Worm (Caenorhabditis elegans): Measurements from ENCODE around the gene K01G5.8.

The K01G5.8 gene

ce11 chrIII:10738081-10738480 is 2.5 kb downstream of the K01G5.8 start:
- no peak for TF ChIP-seq sem-2 (GFP tag; optimal IDR thresholded peaks at IDR 0.05)
- no peak for TF ChIP-seq ceh-39 (tag; optimal IDR thresholded peaks at IDR 0.05)
- TF ChIP-seq ztf-11 (tag; optimal IDR thresholded peaks at IDR 0.05) = no peak
- no peak for TF ChIP-seq unc-39 (tag; optimal IDR thresholded peaks at IDR 0.05)
- TF ChIP-seq ces-1 (GFP tag; optimal IDR thresholded peaks at IDR 0.05) = no peak
- no peak for TF ChIP-seq nhr-2 (tag; optimal IDR thresholded peaks at IDR 0.05)
- TF ChIP-seq lin-13 (tag; optimal IDR thresholded peaks at IDR 0.05) = no peak
- TF ChIP-seq elt-1 (tag; optimal IDR thresholded peaks at IDR 0.05; ENCODE audit: borderline replicate concordance, insufficient read depth) = no peak
- no peak for TF ChIP-seq unc-120 (tag; optimal IDR thresholded peaks at IDR 0.05; ENCODE audit: poor library complexity, severe bottlenecking)
- TF ChIP-seq blmp-1 (tag; optimal IDR thresholded peaks at IDR 0.05) = no peak
- TF ChIP-seq nhr-237 (tag; optimal IDR thresholded peaks at IDR 0.05) = no peak
- TF ChIP-seq ham-2 (GFP tag; optimal IDR thresholded peaks at IDR 0.05) = no peak
- TF ChIP-seq pha-4 (tag; optimal IDR thresholded peaks at IDR 0.05) = no peak
- TF ChIP-seq nhr-12 (tag; optimal IDR thresholded peaks at IDR 0.05) = no peak
- TF ChIP-seq nhr-76 (tag; optimal IDR thresholded peaks at IDR 0.05) = no peak
- TF ChIP-seq mls-2 (tag; optimal IDR thresholded peaks at IDR 0.05) = no peak
- no peak for TF ChIP-seq M03D4.4 (tag; optimal IDR thresholded peaks at IDR 0.05)
- no peak for TF ChIP-seq lin-32 (GFP tag; optimal IDR thresholded peaks at IDR 0.05)
- TF ChIP-seq ceh-43 (GFP tag; optimal IDR thresholded peaks at IDR 0.05) = no peak

- TF ChIP-seq nhr-12 (tag; optimal IDR thresholded peaks at IDR 0.05) (no peak), nhr-76 (tag; optimal IDR thresholded peaks at IDR 0.05) (no peak), ceh-83 (GFP tag; optimal IDR thresholded peaks at IDR 0.05) (no peak), mls-2 (tag; optimal IDR thresholded peaks at IDR 0.05) (no peak), sem-2 (GFP tag; optimal IDR thresholded peaks at IDR 0.05) (no peak), tbx-8 (GFP tag; optimal IDR thresholded peaks at IDR 0.05) (no peak), ztf-11 (tag; optimal IDR thresholded peaks at IDR 0.05) (no peak), pha-4 (tag; optimal IDR thresholded peaks at IDR 0.05) (no peak), blmp-1 (tag; optimal IDR thresholded peaks at IDR 0.05) (no peak), mep-1 (tag; optimal IDR thresholded peaks at IDR 0.05) (no peak), lsy-2 (tag; optimal IDR thresholded peaks at IDR 0.05) (no peak)
Observed at ce11 chrIII:10736322-10736985, 4.1 kb downstream of the K01G5.8 start.

ce11 chrIII:10734511-10735233 is 5.9 kb downstream of the K01G5.8 start:
- TF ChIP-seq mab-5 (tag; optimal IDR thresholded peaks at IDR 0.05) = no peak
- TF ChIP-seq unc-120 (tag; optimal IDR thresholded peaks at IDR 0.05; ENCODE audit: poor library complexity, severe bottlenecking) = no peak
- no peak for TF ChIP-seq lin-13 (tag; optimal IDR thresholded peaks at IDR 0.05)
- TF ChIP-seq sem-2 (GFP tag; optimal IDR thresholded peaks at IDR 0.05) = no peak
- no peak for TF ChIP-seq zip-8 (tag; optimal IDR thresholded peaks at IDR 0.05)
- TF ChIP-seq ces-1 (GFP tag; optimal IDR thresholded peaks at IDR 0.05) = no peak
- no peak for TF ChIP-seq ham-2 (GFP tag; optimal IDR thresholded peaks at IDR 0.05)
- TF ChIP-seq drap-1 (GFP tag; optimal IDR thresholded peaks at IDR 0.05) = no peak
- TF ChIP-seq mep-1 (tag; optimal IDR thresholded peaks at IDR 0.05) = no peak

- TF ChIP-seq elt-1 (tag; optimal IDR thresholded peaks at IDR 0.05; ENCODE audit: borderline replicate concordance, insufficient read depth) = no peak
- TF ChIP-seq nhr-28 (tag; optimal IDR thresholded peaks at IDR 0.05) = no peak
Observed at ce11 chrIII:10733300-10733699, 7.3 kb downstream of the K01G5.8 start.

ce11 chrIII:10730510-10730909 is 10.1 kb downstream of the K01G5.8 start, which contains the start of gene tat-3:
TSS of gene tat-3 (minus strand) at chrIII:10730705.
- TF ChIP-seq blmp-1 (tag; optimal IDR thresholded peaks at IDR 0.05) (no peak), nhr-12 (tag; optimal IDR thresholded peaks at IDR 0.05) (no peak), ztf-11 (tag; optimal IDR thresholded peaks at IDR 0.05) (no peak), sptf-1 (tag; optimal IDR thresholded peaks at IDR 0.05) (no peak), nhr-2 (tag; optimal IDR thresholded peaks at IDR 0.05) (no peak)

- TF ChIP-seq sptf-1 (tag; optimal IDR thresholded peaks at IDR 0.05) (no peak), nhr-12 (tag; optimal IDR thresholded peaks at IDR 0.05) (no peak), ces-1 (GFP tag; optimal IDR thresholded peaks at IDR 0.05) (no peak), mep-1 (tag; optimal IDR thresholded peaks at IDR 0.05) (no peak), pha-4 (tag; optimal IDR thresholded peaks at IDR 0.05) (no peak), nhr-76 (tag; optimal IDR thresholded peaks at IDR 0.05) (no peak), nhr-28 (tag; optimal IDR thresholded peaks at IDR 0.05) (no peak), ceh-43 (GFP tag; optimal IDR thresholded peaks at IDR 0.05) (no peak), unc-62 (GFP tag; optimal IDR thresholded peaks at IDR 0.05) (no peak), flh-1 (GFP tag; optimal IDR thresholded peaks at IDR 0.05) (no peak), cnd-1 (tag; optimal IDR thresholded peaks at IDR 0.05) (no peak), elt-1 (tag; optimal IDR thresholded peaks at IDR 0.05; ENCODE audit: borderline replicate concordance, insufficient read depth) (no peak), lin-13 (tag; optimal IDR thresholded peaks at IDR 0.05) (no peak), ceh-83 (GFP tag; optimal IDR thresholded peaks at IDR 0.05) (no peak), lin-32 (GFP tag; optimal IDR thresholded peaks at IDR 0.05) (no peak)
Observed at ce11 chrIII:10721056-10721455, 19.5 kb downstream of the K01G5.8 start.

Data from whole organism, mixed stage, embryonic.